Worm (Caenorhabditis elegans) whole organism, young adult: ENCODE data around the gene smg-3.

ENCODE experiments used
- B0336.3 ChIP-seq: fragments of 200-800 bp; sonication (Bioruptor generic); IDR thresholded peaks from 2 replicates; pipeline ENCODE4 v1.3.6; 2022; ENCODE audit warnings: missing genetic modification characterization, missing compliant biosample characterization
- C17E4.6 ChIP-seq: fragments of 200-800 bp; sonication (Bioruptor generic); IDR thresholded peaks from 2 replicates; pipeline ENCODE4 v1.3.6; 2022; ENCODE audit warnings: missing genetic modification reagents, missing genetic modification characterization, missing compliant biosample characterization
- F10E7.11 ChIP-seq: sonication (generic microtip); optimal IDR thresholded peaks from 2 replicates; lab custom pipeline; 2017; ENCODE audit warnings: mild to moderate bottlenecking, missing genetic modification characterization, moderate library complexity, missing compliant biosample characterization
- F23B12.7 ChIP-seq: sonication (generic microtip); optimal IDR thresholded peaks from 2 replicates; lab custom pipeline; 2017; ENCODE audit warnings: missing genetic modification characterization, mild to moderate bottlenecking, missing compliant biosample characterization, antibody characterized with exemption, moderate library complexity; ENCODE audit not compliant: insufficient read depth
- F55B11.4 ChIP-seq: sonication (generic microtip); optimal IDR thresholded peaks from 2 replicates; lab custom pipeline; 2016; ENCODE audit warnings: missing compliant biosample characterization, missing genetic modification characterization, borderline replicate concordance; ENCODE audit not compliant: insufficient read depth
- K12H6.12 ChIP-seq: fragments of 200-800 bp; sonication (Bioruptor generic); optimal IDR thresholded peaks from 2 replicates; lab custom pipeline; 2018; ENCODE audit warnings: mild to moderate bottlenecking, missing genetic modification characterization, missing compliant biosample characterization
- T07F8.4 ChIP-seq: sonication (generic microtip); optimal IDR thresholded peaks from 2 replicates; lab custom pipeline; 2016; ENCODE audit warnings: mild to moderate bottlenecking, missing genetic modification characterization, moderate library complexity, missing compliant biosample characterization
- Y53G8AR.9 ChIP-seq: fragments of 200-800 bp; sonication (Bioruptor generic); conservative IDR thresholded peaks from 2 replicates; pipeline ENCODE4 v1.3.6; 2022; ENCODE audit warnings: missing genetic modification reagents, missing genetic modification characterization, missing compliant biosample characterization
- Y67H2A.10 ChIP-seq: fragments of 200-800 bp; sonication (Bioruptor generic); conservative IDR thresholded peaks from 2 replicates; pipeline ENCODE4 v1.3.6; 2022; ENCODE audit warnings: missing genetic modification reagents, missing genetic modification characterization, missing compliant biosample characterization
- ama-1 ChIP-seq, 3 experiments: fragments of 150-350 bp in 1 of 3; sonication (generic microtip) in 2 of 3; optimal IDR thresholded peaks; 2 replicates each; lab custom pipeline; 2014 to 2018; ENCODE audit warnings: missing biosample characterization in 2 of 3, missing genetic modification characterization in 2 of 3, missing genetic modification reagents in 2 of 3
- aptf-2 ChIP-seq: fragments of 200-800 bp; sonication (Bioruptor generic); conservative IDR thresholded peaks from 2 replicates; pipeline ENCODE4 v1.3.6; 2022; ENCODE audit warnings: missing genetic modification reagents, missing genetic modification characterization, missing compliant biosample characterization
- aptf-3 ChIP-seq: fragments of 200-800 bp; sonication (Bioruptor generic); IDR thresholded peaks from 2 replicates; pipeline ENCODE4 v1.3.6; 2022; ENCODE audit warnings: missing genetic modification characterization, missing compliant biosample characterization
- attf-3 ChIP-seq: fragments of 200-800 bp; sonication (Bioruptor generic); conservative IDR thresholded peaks from 2 replicates; pipeline ENCODE4 v1.3.6; 2022; ENCODE audit warnings: missing genetic modification reagents, missing genetic modification characterization, missing compliant biosample characterization
- attf-6 ChIP-seq: fragments of 200-800 bp; sonication (Bioruptor generic); IDR thresholded peaks from 2 replicates; pipeline ENCODE4 v1.3.6; 2022; ENCODE audit warnings: missing genetic modification reagents, missing genetic modification characterization, missing compliant biosample characterization
- ceh-40 ChIP-seq: fragments of 200-800 bp; sonication (Bioruptor generic); IDR thresholded peaks from 2 replicates; pipeline ENCODE4 v1.3.6; 2022; ENCODE audit warnings: missing genetic modification characterization, missing compliant biosample characterization
- ceh-91 ChIP-seq: fragments of 200-800 bp; sonication (Bioruptor generic); IDR thresholded peaks from 2 replicates; pipeline ENCODE4 v1.3.6; 2022; ENCODE audit warnings: missing genetic modification reagents, missing genetic modification characterization, missing compliant biosample characterization
- dox-1 ChIP-seq: fragments of 200-800 bp; sonication (Bioruptor generic); IDR thresholded peaks from 2 replicates; pipeline ENCODE4 v1.3.6; 2022; ENCODE audit warnings: missing genetic modification reagents, missing genetic modification characterization, missing compliant biosample characterization
- dpff-1 ChIP-seq: sonication (generic microtip); optimal IDR thresholded peaks from 2 replicates; lab custom pipeline; 2017; ENCODE audit warnings: mild to moderate bottlenecking, missing genetic modification characterization, missing compliant biosample characterization
- egl-44 ChIP-seq: fragments of 200-800 bp; sonication (Bioruptor generic); IDR thresholded peaks from 2 replicates; pipeline ENCODE4 v1.3.6; 2022; ENCODE audit warnings: missing genetic modification reagents, missing genetic modification characterization, missing compliant biosample characterization
- egrh-3 ChIP-seq: fragments of 200-800 bp; sonication (Bioruptor generic); IDR thresholded peaks from 2 replicates; pipeline ENCODE4 v1.3.6; 2022; ENCODE audit warnings: missing genetic modification reagents, missing genetic modification characterization, missing compliant biosample characterization
- ekl-4 ChIP-seq: fragments of 200-800 bp; sonication (Bioruptor generic); IDR thresholded peaks from 2 replicates; pipeline ENCODE4 v1.3.6; 2022; ENCODE audit warnings: missing genetic modification reagents, missing genetic modification characterization, missing compliant biosample characterization
- fkh-3 ChIP-seq: sonication (generic microtip); optimal IDR thresholded peaks from 2 replicates; lab custom pipeline; 2016; ENCODE audit warnings: mild to moderate bottlenecking, missing genetic modification characterization, missing compliant biosample characterization
- gei-17 ChIP-seq: fragments of 200-800 bp; sonication (Bioruptor generic); optimal IDR thresholded peaks from 2 replicates; lab custom pipeline; 2018; ENCODE audit warnings: mild to moderate bottlenecking, missing genetic modification characterization, missing compliant biosample characterization
- him-1 ChIP-seq: sonication (generic microtip); optimal IDR thresholded peaks from 2 replicates; lab custom pipeline; 2016; ENCODE audit warnings: missing genotype, missing genetic modification reagents, missing genetic modification characterization, missing compliant biosample characterization
- hsf-1 ChIP-seq: fragments of 200-800 bp; sonication (Bioruptor generic); IDR thresholded peaks from 2 replicates; pipeline ENCODE4 v1.3.6; 2022; ENCODE audit warnings: missing genetic modification reagents, missing genetic modification characterization, missing compliant biosample characterization
- lag-1 ChIP-seq: fragments of 200-800 bp; sonication (Bioruptor generic); IDR thresholded peaks from 2 replicates; pipeline ENCODE4 v1.3.6; 2022; ENCODE audit warnings: missing genetic modification reagents, missing genetic modification characterization, missing compliant biosample characterization
- lin-26 ChIP-seq: fragments of 200-800 bp; sonication (Bioruptor generic); IDR thresholded peaks from 2 replicates; pipeline ENCODE4 v1.3.6; 2022; ENCODE audit warnings: missing genetic modification reagents, missing genetic modification characterization, missing compliant biosample characterization
- madf-10 ChIP-seq: sonication (generic microtip); optimal IDR thresholded peaks from 2 replicates; lab custom pipeline; 2016; ENCODE audit warnings: mild to moderate bottlenecking, missing genetic modification characterization, missing compliant biosample characterization
- madf-6 ChIP-seq: fragments of 200-800 bp; sonication (Bioruptor generic); IDR thresholded peaks from 2 replicates; pipeline ENCODE4 v1.3.6; 2022; ENCODE audit warnings: missing genetic modification reagents, missing genetic modification characterization, missing compliant biosample characterization
- madf-8 ChIP-seq: fragments of 200-800 bp; sonication (Bioruptor generic); conservative IDR thresholded peaks from 2 replicates; pipeline ENCODE4 v1.3.6; 2022; ENCODE audit warnings: missing genetic modification reagents, missing genetic modification characterization, missing compliant biosample characterization
- mcd-1 ChIP-seq: fragments of 200-800 bp; sonication (Bioruptor generic); IDR thresholded peaks from 2 replicates; pipeline ENCODE4 v1.3.6; 2022; ENCODE audit warnings: missing genetic modification reagents, missing genetic modification characterization, missing compliant biosample characterization
- mel-28 ChIP-seq: sonication (generic microtip); optimal IDR thresholded peaks from 2 replicates; lab custom pipeline; 2016; ENCODE audit warnings: borderline replicate concordance, mild to moderate bottlenecking, missing genetic modification characterization, missing compliant biosample characterization
- mxl-1 ChIP-seq: sonication (generic microtip); optimal IDR thresholded peaks from 2 replicates; lab custom pipeline; 2016; ENCODE audit warnings: missing genetic modification characterization, missing compliant biosample characterization
- nfya-1 ChIP-seq: sonication (generic microtip); optimal IDR thresholded peaks from 2 replicates; lab custom pipeline; 2017; ENCODE audit warnings: antibody characterized with exemption, missing compliant biosample characterization, missing genetic modification characterization, borderline replicate concordance; ENCODE audit not compliant: insufficient read depth
- nfya-2 ChIP-seq: fragments of 200-800 bp; sonication (Bioruptor generic); IDR thresholded peaks from 2 replicates; pipeline ENCODE4 v1.3.6; 2022; ENCODE audit warnings: missing genetic modification reagents, missing genetic modification characterization, missing compliant biosample characterization
- nhr-120 ChIP-seq: fragments of 200-800 bp; sonication (Bioruptor generic); IDR thresholded peaks from 2 replicates; pipeline ENCODE4 v1.3.6; 2022; ENCODE audit warnings: missing genetic modification characterization, missing compliant biosample characterization
- nhr-179 ChIP-seq: sonication (generic microtip); optimal IDR thresholded peaks from 2 replicates; lab custom pipeline; 2016; ENCODE audit warnings: mild to moderate bottlenecking, missing genetic modification characterization, missing compliant biosample characterization
- nhr-27 ChIP-seq: fragments of 200-800 bp; sonication (Bioruptor generic); optimal IDR thresholded peaks from 2 replicates; lab custom pipeline; 2018; ENCODE audit warnings: mild to moderate bottlenecking, missing genetic modification characterization, moderate library complexity, missing compliant biosample characterization
- rcor-1 ChIP-seq: fragments of 200-800 bp; sonication (Bioruptor generic); IDR thresholded peaks from 2 replicates; pipeline ENCODE4 v1.3.6; 2022; ENCODE audit warnings: missing genetic modification reagents, missing genetic modification characterization, missing compliant biosample characterization
- rec-8 ChIP-seq, 2 experiments: sonication (generic microtip); optimal IDR thresholded peaks; 2 replicates each; lab custom pipeline; 2016; ENCODE audit warnings: mild to moderate bottlenecking in 2 of 2, missing genetic modification characterization in 2 of 2, missing genetic modification reagents in 2 of 2, missing genotype in 2 of 2, missing biosample characterization in 1 of 2, missing compliant biosample characterization in 1 of 2, moderate library complexity in 1 of 2
- sdz-38 ChIP-seq: sonication (generic microtip); optimal IDR thresholded peaks from 2 replicates; lab custom pipeline; 2016; ENCODE audit warnings: missing genotype, missing genetic modification characterization, missing compliant biosample characterization
- unc-130 ChIP-seq: sonication (generic microtip); optimal IDR thresholded peaks from 2 replicates; lab custom pipeline; 2016; ENCODE audit warnings: missing genetic modification reagents, missing genetic modification characterization, missing compliant biosample characterization
- unc-62 ChIP-seq: fragments of 150-350 bp; optimal IDR thresholded peaks from 2 replicates; lab custom pipeline; 2014; ENCODE audit warnings: missing biosample characterization, missing genetic modification reagents, missing genetic modification characterization
- xnd-1 ChIP-seq: sonication (generic microtip); optimal IDR thresholded peaks from 2 replicates; lab custom pipeline; 2016; ENCODE audit warnings: missing genotype, missing genetic modification reagents, missing genetic modification characterization, missing compliant biosample characterization
- zfh-2 ChIP-seq: fragments of 200-800 bp; sonication (Bioruptor generic); conservative IDR thresholded peaks from 2 replicates; pipeline ENCODE4 v1.3.6; 2022; ENCODE audit warnings: missing genetic modification reagents, missing genetic modification characterization, missing compliant biosample characterization
- ztf-18 ChIP-seq: sonication (generic microtip); optimal IDR thresholded peaks from 2 replicates; lab custom pipeline; 2016; ENCODE audit warnings: missing genotype, mild to moderate bottlenecking, missing genetic modification characterization, missing compliant biosample characterization
- ztf-22 ChIP-seq: fragments of 200-800 bp; sonication (Bioruptor generic); optimal IDR thresholded peaks from 2 replicates; lab custom pipeline; 2018; ENCODE audit warnings: mild to moderate bottlenecking, missing genetic modification characterization, moderate library complexity, missing compliant biosample characterization
- ztf-26 ChIP-seq: sonication (generic microtip); optimal IDR thresholded peaks from 2 replicates; lab custom pipeline; 2017; ENCODE audit warnings: missing genetic modification characterization, missing compliant biosample characterization
- ztf-6 ChIP-seq: fragments of 200-800 bp; sonication (Bioruptor generic); IDR thresholded peaks from 2 replicates; pipeline ENCODE4 v1.3.6; 2022; ENCODE audit warnings: missing genetic modification reagents, missing genetic modification characterization, missing compliant biosample characterization

The smg-3 gene

DNA sequence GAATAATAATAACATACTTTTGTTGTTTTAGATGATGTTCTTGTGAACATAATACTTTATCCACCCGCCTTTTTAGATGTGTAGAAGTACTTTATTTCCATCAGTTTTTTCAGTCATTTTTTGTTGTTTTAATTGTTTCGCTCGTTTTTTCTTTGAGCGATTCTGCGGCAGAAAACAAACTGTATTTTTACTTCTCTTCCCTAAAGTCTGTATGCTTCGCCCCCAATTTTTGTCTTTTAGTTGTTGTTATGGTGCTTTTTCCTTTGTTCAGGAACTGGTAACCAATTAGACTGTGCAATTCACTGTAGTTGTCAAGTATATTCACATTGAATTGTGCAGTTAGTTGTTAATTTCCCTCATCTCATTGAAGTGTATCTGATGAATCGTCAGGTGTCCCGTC lies 47.1 kb downstream of the smg-3 start (continued):
- TF ChIP-seq madf-8: no peak
- TF ChIP-seq nfya-1: no peak
- TF ChIP-seq madf-6: peak; percentile 46
- TF ChIP-seq mel-28 (tag; lab: Kevin White, UChicago): no peak
- TF ChIP-seq zfh-2: no peak
- TF ChIP-seq F10E7.11: peak; percentile 64
- no peak for TF ChIP-seq him-1 (tag; lab: Kevin White, UChicago)
- no peak for TF ChIP-seq attf-3
- TF ChIP-seq ceh-91: no peak
- TF ChIP-seq hsf-1 (GFP tag; lab: Robert Waterston, UW): peak; percentile 27
- no peak for TF ChIP-seq sdz-38 (tag; lab: Kevin White, UChicago)
- TF ChIP-seq unc-62 (GFP tag; lab: Kevin White, UChicago): no peak
- TF ChIP-seq nfya-2 (GFP tag; lab: Robert Waterston, UW): no peak
- no peak for TF ChIP-seq egl-44 (GFP tag; lab: Robert Waterston, UW)
- no peak for TF ChIP-seq ztf-26
- TF ChIP-seq attf-6: peak; percentile 70; the same call in 1 of the 2 replicates
- TF ChIP-seq nhr-179 (tag; lab: Kevin White, UChicago): no peak
- TF ChIP-seq rcor-1 (GFP tag; lab: Robert Waterston, UW): no peak
- TF ChIP-seq T07F8.4: no peak
- TF ChIP-seq B0336.3: peak; percentile 82; the same call in 1 of the 2 replicates
- TF ChIP-seq ceh-40 (GFP tag; lab: Robert Waterston, UW): peak; percentile 30; the same call in 1 of the 2 replicates
- no peak for TF ChIP-seq egrh-3 (GFP tag; lab: Robert Waterston, UW)
- no peak for TF ChIP-seq fkh-3 (tag; lab: Kevin White, UChicago)
- TF ChIP-seq ztf-22: no peak
- no peak for TF ChIP-seq lag-1
- TF ChIP-seq nhr-27 (tag; lab: Kevin White, UChicago): peak; percentile 71
- TF ChIP-seq F55B11.4 (tag; lab: Kevin White, UChicago): no peak
- TF ChIP-seq rec-8 (tag; optimal IDR thresholded peaks at IDR 0.05; lab: Kevin White, UChicago): peak in 1 of 2 experiments; percentile 37
- TF ChIP-seq unc-130 (GFP tag; lab: Kevin White, UChicago): peak; percentile 9
- no peak for TF ChIP-seq C17E4.6 (GFP tag; lab: Robert Waterston, UW)
- TF ChIP-seq lin-26 (GFP tag; lab: Robert Waterston, UW): no peak
- TF ChIP-seq mcd-1 (GFP tag; lab: Robert Waterston, UW): no peak
- no peak for TF ChIP-seq ztf-18 (tag; lab: Kevin White, UChicago)
- peak; percentile 40; the same call in 1 of the 2 replicates for TF ChIP-seq Y53G8AR.9 (GFP tag; lab: Robert Waterston, UW)
- no peak for TF ChIP-seq nhr-120 (GFP tag; lab: Robert Waterston, UW)
- no peak for TF ChIP-seq K12H6.12
- no peak for TF ChIP-seq ama-1 (optimal IDR thresholded peaks at IDR 0.05; lab: Kevin White, UChicago)
- no peak for TF ChIP-seq ama-1 (GFP tag; optimal IDR thresholded peaks at IDR 0.05; lab: Kevin White, UChicago)
- no peak for TF ChIP-seq dox-1 (GFP tag; lab: Robert Waterston, UW)
- no peak for TF ChIP-seq ztf-6 (GFP tag; lab: Robert Waterston, UW)
- no peak for TF ChIP-seq Y67H2A.10 (GFP tag; lab: Robert Waterston, UW)
- TF ChIP-seq xnd-1 (tag; lab: Kevin White, UChicago): no peak
- peak; percentile 40 for TF ChIP-seq mxl-1 (tag; lab: Kevin White, UChicago)
- no peak for TF ChIP-seq madf-10 (tag; lab: Kevin White, UChicago)
- TF ChIP-seq ekl-4: peak; percentile 48; the same call in 1 of the 2 replicates
- no peak for TF ChIP-seq dpff-1 (tag; lab: Kevin White, UChicago)
- TF ChIP-seq aptf-2 (GFP tag; lab: Robert Waterston, UW): no peak
- TF ChIP-seq aptf-3: 0 out of 2 replicates have a peak, but pooled peaks have one; percentile 66
- TF ChIP-seq F23B12.7 (tag; lab: Kevin White, UChicago): no peak
- no peak for TF ChIP-seq gei-17 (GFP tag; lab: Kevin White, UChicago)
